Worm (Caenorhabditis elegans): ENCODE results near the gene sqv-7.
"Not testable (repeated sequence)": the region's sequence is repeated elsewhere in the genome, so short reads cannot be mapped to it uniquely, and the experiment has no call there.

sqv-7 gene

DNA sequence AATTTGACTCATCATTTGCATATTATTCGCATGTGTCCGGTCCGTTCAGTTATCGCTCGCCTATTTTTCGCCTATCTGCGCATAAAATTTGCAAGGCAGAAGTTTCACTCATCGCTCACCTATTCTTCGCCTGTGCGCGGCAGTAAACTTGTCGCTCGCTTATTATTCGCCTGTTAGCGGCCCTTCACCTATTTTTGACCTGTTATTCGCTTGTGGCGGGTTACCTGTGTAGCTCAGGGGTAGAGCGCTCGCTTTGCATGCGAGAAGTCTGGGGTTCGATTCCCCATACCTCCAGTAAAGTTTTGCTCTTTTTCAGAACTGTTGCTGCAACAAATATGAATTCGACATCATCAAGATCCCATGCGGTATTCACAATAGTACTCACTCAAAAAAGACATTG lies 11.1 kb downstream of the sqv-7 start (continued):
- TF ChIP-seq nhr-90 (tag; optimal IDR thresholded peaks at IDR 0.05) (peak; percentile 86), Y53G8AR.9 (GFP tag; conservative IDR thresholded peaks at IDR 0.05) (0 out of 2 replicates have a peak, but pooled peaks have one; percentile 30), Y79H2A.3 (GFP tag; conservative IDR thresholded peaks at IDR 0.05) (peak; percentile 78), dox-1 (GFP tag; IDR thresholded peaks at IDR 0.05) (peak; percentile 86), rec-8 (tag; optimal IDR thresholded peaks at IDR 0.05) (peak in 1 of 2 experiments; percentile 68), somi-1 (GFP tag; optimal IDR thresholded peaks at IDR 0.05) (peak; percentile 69), B0336.3 (GFP tag; IDR thresholded peaks at IDR 0.05) (0 out of 2 replicates have a peak, but pooled peaks have one; percentile 23), repo-1 (tag; optimal IDR thresholded peaks at IDR 0.05) (peak; percentile 54), zim-3 (tag; optimal IDR thresholded peaks at IDR 0.05) (peak; percentile 74), F33H1.4 (GFP tag; IDR thresholded peaks at IDR 0.05) (peak; percentile 52), D2030.7 (GFP tag; IDR thresholded peaks at IDR 0.05) (peak; percentile 85), attf-6 (GFP tag; IDR thresholded peaks at IDR 0.05) (peak; percentile 59; the same call in 1 of the 2 replicates), ztf-25 (GFP tag; IDR thresholded peaks at IDR 0.05) (peak; percentile 95), lsl-1 (GFP tag; optimal IDR thresholded peaks at IDR 0.05) (peak; percentile 50), attf-5 (GFP tag; optimal IDR thresholded peaks at IDR 0.05) (peak; percentile 66), ztf-26 (tag; optimal IDR thresholded peaks at IDR 0.05) (peak; percentile 18), zfh-2 (GFP tag; conservative IDR thresholded peaks at IDR 0.05) (peak; percentile 62), chd-7 (tag; optimal IDR thresholded peaks at IDR 0.05) (peak; percentile 49), Y56A3A.18 (GFP tag; IDR thresholded peaks at IDR 0.05) (peak; percentile 65; the same call in 1 of the 2 replicates), ceh-100 (GFP tag; IDR thresholded peaks at IDR 0.05) (peak; percentile 73), ekl-4 (GFP tag; IDR thresholded peaks at IDR 0.05) (peak; percentile 68; the same call in 1 of the 2 replicates), T07F8.4 (tag; optimal IDR thresholded peaks at IDR 0.05) (peak; percentile 28), let-526 (GFP tag; IDR thresholded peaks at IDR 0.05) (peak; percentile 86), T26A5.8 (tag; optimal IDR thresholded peaks at IDR 0.05) (peak; percentile 43), B0035.1 (tag; optimal IDR thresholded peaks at IDR 0.05) (peak; percentile 16), F52B5.7 (tag; optimal IDR thresholded peaks at IDR 0.05) (peak; percentile 72), nfyb-1 (GFP tag; IDR thresholded peaks at IDR 0.05) (peak; percentile 78), ztf-28 (GFP tag; IDR thresholded peaks at IDR 0.05) (peak; percentile 85), pbrm-1 (GFP tag; IDR thresholded peaks at IDR 0.05) (peak; percentile 73), bed-2 (GFP tag; IDR thresholded peaks at IDR 0.05) (0 out of 2 replicates have a peak, but pooled peaks have one; percentile 39), lin-26 (GFP tag; IDR thresholded peaks at IDR 0.05) (peak; percentile 98), mes-4 (tag; optimal IDR thresholded peaks at IDR 0.05) (peak; percentile 0), B0019.2 (GFP tag; conservative IDR thresholded peaks at IDR 0.05) (peak; percentile 43), madf-8 (GFP tag; conservative IDR thresholded peaks at IDR 0.05) (peak; percentile 48), aptf-2 (GFP tag; conservative IDR thresholded peaks at IDR 0.05) (peak; percentile 60; the same call in 1 of the 2 replicates), egrh-3 (GFP tag; IDR thresholded peaks at IDR 0.05) (peak; percentile 65), ztf-6 (GFP tag; IDR thresholded peaks at IDR 0.05) (0 out of 2 replicates have a peak, but pooled peaks have one; percentile 60), hmg-20 (GFP tag; IDR thresholded peaks at IDR 0.05) (peak; percentile 64), B0261.1 (tag; optimal IDR thresholded peaks at IDR 0.05) (peak; percentile 87), ceh-40 (GFP tag; IDR thresholded peaks at IDR 0.05) (peak; percentile 74; the same call in 1 of the 2 replicates), rpc-1 (optimal IDR thresholded peaks at IDR 0.05) (peak; percentile 58), rpc-1 (tag; optimal IDR thresholded peaks at IDR 0.05) (peak; percentile 84), aptf-3 (GFP tag; IDR thresholded peaks at IDR 0.05) (peak; percentile 97), rcor-1 (GFP tag; IDR thresholded peaks at IDR 0.05) (peak; percentile 50), cebp-1 (tag; optimal IDR thresholded peaks at IDR 0.05) (peak; percentile 66), athp-1 (tag; optimal IDR thresholded peaks at IDR 0.05) (peak; percentile 63), lin-54 (GFP tag; optimal IDR thresholded peaks at IDR 0.05) (peak; percentile 23), ceh-91 (GFP tag; IDR thresholded peaks at IDR 0.05) (0 out of 2 replicates have a peak, but pooled peaks have one; percentile 18)
- TF ChIP-seq cebp-1 (GFP tag; IDR thresholded peaks at IDR 0.05), result not testable (repeated sequence)

Measured in whole organism, young adult.